Fruit fly (Drosophila melanogaster): Measurements from ENCODE around the gene aay.
A peak's percentile ranks its signal among the peaks of the same experiment; 100 is the strongest.

Gene aay

DNA sequence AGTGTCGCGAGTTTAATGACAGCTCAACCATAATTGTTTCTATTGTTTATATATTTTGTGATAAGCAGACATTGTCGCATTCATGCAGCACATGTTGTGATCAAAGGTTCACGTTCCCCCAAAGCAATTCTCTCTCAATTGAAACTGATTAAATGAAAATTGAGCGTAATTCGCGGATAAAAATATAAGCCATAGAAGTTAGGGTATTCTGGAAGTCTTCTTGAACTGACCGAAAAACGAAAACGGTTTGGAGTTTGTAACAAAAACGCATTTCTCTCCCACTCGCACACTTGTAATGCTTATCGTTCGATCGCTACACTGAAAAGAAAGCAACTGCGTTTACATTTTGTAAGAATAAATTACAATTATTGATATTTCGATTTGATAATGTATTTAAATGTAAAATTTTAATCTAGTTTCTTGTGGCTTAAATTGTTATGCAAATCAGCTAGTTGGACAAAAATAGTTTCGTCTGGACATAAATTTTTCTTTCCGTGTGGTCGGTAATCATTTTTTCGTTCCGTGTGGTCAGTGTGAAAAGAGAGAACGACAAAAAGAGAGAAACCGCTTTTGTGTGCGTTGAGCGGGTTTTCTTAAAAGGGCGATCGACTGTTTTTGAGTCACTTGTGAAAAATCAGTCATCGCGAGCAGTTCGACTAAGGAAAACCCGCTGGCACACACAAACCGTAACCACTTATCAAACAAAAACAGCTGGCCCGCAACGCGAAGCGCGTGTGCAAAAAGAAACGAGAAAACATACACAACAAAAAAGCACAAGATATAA, at the start of gene aay (continued):
- TF ChIP-seq Scr (GFP tag; IDR thresholded peaks at IDR 0.05; ENCODE audit: partially characterized antibody) (no peak), CG2120 (GFP tag; optimal IDR thresholded peaks at IDR 0.05) (peak; percentile 99), CG10959 (GFP tag; IDR thresholded peaks at IDR 0.05) (peak; percentile 98), lilli (GFP tag; optimal IDR thresholded peaks at IDR 0.05) (peak; percentile 99), CHES-1-like (GFP tag; optimal IDR thresholded peaks at IDR 0.05) (peak; percentile 97), bigmax (GFP tag; optimal IDR thresholded peaks at IDR 0.05) (peak; percentile 82), Dek (tag; optimal IDR thresholded peaks at IDR 0.05) (peak; percentile 99), luna (GFP tag; optimal IDR thresholded peaks at IDR 0.05) (peak; percentile 85), pan (optimal IDR thresholded peaks at IDR 0.05) (no peak), pan (GFP tag; optimal IDR thresholded peaks at IDR 0.05 in 1 of 2, IDR thresholded peaks at IDR 0.05 in 1 of 2) (peak in 1 of 2 experiments; percentile 98), Fer2 (tag; optimal IDR thresholded peaks at IDR 0.05) (peak; percentile 96), zfh2 (GFP tag; optimal IDR thresholded peaks at IDR 0.05) (peak; percentile 96), Sox100B (GFP tag; optimal IDR thresholded peaks at IDR 0.05) (peak; percentile 99), CG10431 (GFP tag; optimal IDR thresholded peaks at IDR 0.05) (peak; percentile 92), z (GFP tag; IDR thresholded peaks at IDR 0.05) (peak; percentile 88), unpg (GFP tag; optimal IDR thresholded peaks at IDR 0.05) (peak; percentile 99), CG14441 (GFP tag; IDR thresholded peaks at IDR 0.05) (peak; percentile 98), insv (GFP tag; optimal IDR thresholded peaks at IDR 0.05) (peak; percentile 66 to 81), grau (tag; optimal IDR thresholded peaks at IDR 0.05) (peak; percentile 99), knrl (GFP tag; IDR thresholded peaks at IDR 0.05; ENCODE audit: partially characterized antibody) (no peak; the same call in 2 of the 3 replicates), Vsx1 (GFP tag; optimal IDR thresholded peaks at IDR 0.05) (peak; percentile 97), D19B (GFP tag; optimal IDR thresholded peaks at IDR 0.05) (peak; percentile 92), CG11504 (tag; optimal IDR thresholded peaks at IDR 0.05) (peak; percentile 98), stwl (tag; optimal IDR thresholded peaks at IDR 0.05) (peak; percentile 88), gcm2 (GFP tag; optimal IDR thresholded peaks at IDR 0.05) (peak; percentile 97), gsb-n (tag; optimal IDR thresholded peaks at IDR 0.05) (peak; percentile 100), bowl (GFP tag; IDR thresholded peaks at IDR 0.05) (peak; percentile 96), NFAT (GFP tag; IDR thresholded peaks at IDR 0.05) (peak; percentile 92), Usf (GFP tag; optimal IDR thresholded peaks at IDR 0.05) (peak; percentile 94), CG34376 (GFP tag; optimal IDR thresholded peaks at IDR 0.05) (peak; percentile 97), CG14710 (tag; optimal IDR thresholded peaks at IDR 0.05) (peak; percentile 98), onecut (GFP tag; IDR thresholded peaks at IDR 0.05) (peak; percentile 95), scrt (GFP tag; optimal IDR thresholded peaks at IDR 0.05) (peak; percentile 97), CG4282 (GFP tag; optimal IDR thresholded peaks at IDR 0.05) (peak; percentile 92), B-H1 (GFP tag; IDR thresholded peaks at IDR 0.05) (peak; percentile 97), gsb (GFP tag; IDR thresholded peaks at IDR 0.05) (peak; percentile 96), Tbp (GFP tag; optimal IDR thresholded peaks at IDR 0.05) (no peak), CG7556 (GFP tag; optimal IDR thresholded peaks at IDR 0.05) (peak; percentile 99), Hr39 (optimal IDR thresholded peaks at IDR 0.05) (no peak), Oaz (GFP tag; IDR thresholded peaks at IDR 0.05) (peak; percentile 96), Kr (GFP tag; optimal IDR thresholded peaks at IDR 0.05) (peak; percentile 75), tll (GFP tag; optimal IDR thresholded peaks at IDR 0.05) (peak; percentile 19 to 83), btn (GFP tag; optimal IDR thresholded peaks at IDR 0.05) (peak; percentile 96), CG31441 (GFP tag; IDR thresholded peaks at IDR 0.05) (peak; percentile 99), CG8359 (GFP tag; optimal IDR thresholded peaks at IDR 0.05; ENCODE audit: borderline replicate concordance) (peak; percentile 95), Doc2 (GFP tag; IDR thresholded peaks at IDR 0.05) (peak; percentile 94), Ets65A (GFP tag) (peak; percentile 100), ro (GFP tag; IDR thresholded peaks at IDR 0.05) (peak; percentile 96), CG13296 (GFP tag; optimal IDR thresholded peaks at IDR 0.05) (peak; percentile 99), CG7928 (GFP tag; optimal IDR thresholded peaks at IDR 0.05) (peak; percentile 82)

All from whole organism, embryonic.